In the genomic region with DNA sequence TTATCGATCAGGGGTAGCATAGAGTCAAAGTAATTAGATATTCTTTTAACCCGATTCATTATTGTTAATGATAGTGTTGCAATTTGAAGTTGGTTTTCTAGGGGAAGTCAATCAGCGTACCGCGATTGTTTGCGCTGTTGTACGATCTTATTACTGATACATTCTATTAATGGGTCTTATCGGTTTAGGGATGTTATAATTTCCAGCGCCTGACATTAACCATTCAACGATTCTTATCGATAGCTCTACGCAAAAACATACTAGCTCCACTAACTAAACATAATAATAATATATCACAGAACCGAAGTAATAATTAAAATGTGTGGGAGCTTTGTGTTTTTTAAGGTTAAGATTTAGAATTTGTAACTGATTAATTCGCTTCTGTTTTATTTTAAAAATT, we compare ENCODE assay signal across 4 fruit fly cellular contexts.
TF ChIP-seq lines count a peak whose summit lies in the region.

A gene (minus strand): TSS at position 175 of the 400 bp plus-strand sequence.

- TF ChIP-seq CTCF in whole organism, embryonic (GFP tag; optimal IDR thresholded peaks at IDR 0.05; lab: Kevin White, UChicago): no peak

TF ChIP-seq in whole organism, adult, 20 proteins besides CTCF, POLR2A, EP300 and RAD21:
- TF ChIP-seq CG7101 (tag; optimal IDR thresholded peaks at IDR 0.05; lab: Kevin White, UChicago) (peak; percentile 11), Crg-1 (GFP tag; optimal IDR thresholded peaks at IDR 0.05; lab: Kevin White, UChicago) (no peak), kay (GFP tag; lab: Kevin White, UChicago; ENCODE audit: borderline replicate concordance) (peak; percentile 16), tj (GFP tag; optimal IDR thresholded peaks at IDR 0.05; lab: Kevin White, UChicago) (no peak), CG33017 (tag; optimal IDR thresholded peaks at IDR 0.05; lab: Kevin White, UChicago) (no peak), bab1 (GFP tag; optimal IDR thresholded peaks at IDR 0.05; lab: Kevin White, UChicago) (peak; percentile 8), toe (GFP tag; optimal IDR thresholded peaks at IDR 0.05; lab: Kevin White, UChicago) (no peak), CG14711 (tag; optimal IDR thresholded peaks at IDR 0.05; lab: Kevin White, UChicago) (no peak), cnc (optimal IDR thresholded peaks at IDR 0.05; lab: Kevin White, UChicago) (no peak), CG11617 (GFP tag; optimal IDR thresholded peaks at IDR 0.05; lab: Kevin White, UChicago) (no peak), cic (GFP tag; optimal IDR thresholded peaks at IDR 0.05; lab: Kevin White, UChicago) (no peak), CG7045 (GFP tag; optimal IDR thresholded peaks at IDR 0.05; lab: Kevin White, UChicago) (no peak)

TF ChIP-seq in whole organism, embryonic, 481 proteins besides CTCF, POLR2A, EP300 and RAD21 (continues in another document):
- TF ChIP-seq stwl (tag; optimal IDR thresholded peaks at IDR 0.05; lab: Kevin White, UChicago): peak; percentile 29
- TF ChIP-seq pnt (GFP tag; optimal IDR thresholded peaks at IDR 0.05; lab: Kevin White, UChicago): no peak
- TF ChIP-seq CG11695 (GFP tag; IDR thresholded peaks at IDR 0.05; lab: Robert Waterston, UW): no peak
- TF ChIP-seq CG17568 (GFP tag; optimal IDR thresholded peaks at IDR 0.05; lab: Kevin White, UChicago): no peak
- no peak for TF ChIP-seq CG1832 (GFP tag; optimal IDR thresholded peaks at IDR 0.05; lab: Kevin White, UChicago)
- peak; percentile 10; the same call in 1 of the 2 replicates for TF ChIP-seq inv (GFP tag; IDR thresholded peaks at IDR 0.05; lab: Robert Waterston, UW; ENCODE audit: partially characterized antibody)
- TF ChIP-seq otp (GFP tag; IDR thresholded peaks at IDR 0.05; lab: Robert Waterston, UW): no peak
- no peak for TF ChIP-seq gfzf (GFP tag; optimal IDR thresholded peaks at IDR 0.05; lab: Kevin White, UChicago)
- TF ChIP-seq MBD-R2 (GFP tag; IDR thresholded peaks at IDR 0.05; lab: Robert Waterston, UW): no peak
- peak; percentile 57 for TF ChIP-seq Sry-δ (GFP tag; optimal IDR thresholded peaks at IDR 0.05; lab: Kevin White, UChicago)
- TF ChIP-seq pzg (GFP tag; optimal IDR thresholded peaks at IDR 0.05; lab: Kevin White, UChicago): peak; percentile 22
- no peak for TF ChIP-seq CG1602 (GFP tag; optimal IDR thresholded peaks at IDR 0.05; lab: Kevin White, UChicago)
- TF ChIP-seq ssp (GFP tag; IDR thresholded peaks at IDR 0.05; lab: Robert Waterston, UW): peak; percentile 60
- no peak for TF ChIP-seq slp2 (GFP tag; optimal IDR thresholded peaks at IDR 0.05; lab: Kevin White, UChicago)
- TF ChIP-seq sens (GFP tag; lab: Kevin White, UChicago): peak; percentile 23
- TF ChIP-seq CG18599 (GFP tag; optimal IDR thresholded peaks at IDR 0.05; lab: Kevin White, UChicago): no peak
- TF ChIP-seq CHES-1-like (GFP tag; optimal IDR thresholded peaks at IDR 0.05; lab: Kevin White, UChicago): no peak
- TF ChIP-seq Scr (GFP tag; IDR thresholded peaks at IDR 0.05; lab: Robert Waterston, UW; ENCODE audit: partially characterized antibody): peak; percentile 32
- TF ChIP-seq CG32532 (GFP tag; IDR thresholded peaks at IDR 0.05; lab: Robert Waterston, UW): no peak
- no peak for TF ChIP-seq CG13287 (GFP tag; IDR thresholded peaks at IDR 0.05; lab: Robert Waterston, UW; ENCODE audit: partially characterized antibody)
- TF ChIP-seq CG2116 (GFP tag; optimal IDR thresholded peaks at IDR 0.05; lab: Kevin White, UChicago): no peak
- peak; percentile 55 for TF ChIP-seq Dref (GFP tag; IDR thresholded peaks at IDR 0.05; lab: Robert Waterston, UW)
- no peak for TF ChIP-seq toy (GFP tag; IDR thresholded peaks at IDR 0.05; lab: Robert Waterston, UW)
- TF ChIP-seq pfk (GFP tag; optimal IDR thresholded peaks at IDR 0.05; lab: Kevin White, UChicago): no peak
- TF ChIP-seq CrebB (tag; optimal IDR thresholded peaks at IDR 0.05; lab: Kevin White, UChicago): no peak
- no peak for TF ChIP-seq trh (GFP tag; optimal IDR thresholded peaks at IDR 0.05; lab: Kevin White, UChicago)

TF ChIP-seq in whole organism, prepupa, 60 proteins besides CTCF, POLR2A, EP300 and RAD21:
- TF ChIP-seq Eip78C (GFP tag; lab: Kevin White, UChicago) (peak; percentile 61), cyc (GFP tag; optimal IDR thresholded peaks at IDR 0.05; lab: Kevin White, UChicago) (peak; percentile 5), CG15336 (GFP tag; IDR thresholded peaks at IDR 0.05; lab: Robert Waterston, UW) (no peak), svp (GFP tag; lab: Kevin White, UChicago) (no peak), esn (GFP tag; optimal IDR thresholded peaks at IDR 0.05; lab: Kevin White, UChicago) (peak; percentile 13)

TF ChIP-seq in whole organism, wandering third instar larva, 38 proteins besides CTCF, POLR2A, EP300 and RAD21:
- TF ChIP-seq Vsx2 (GFP tag; optimal IDR thresholded peaks at IDR 0.05; lab: Kevin White, UChicago; ENCODE audit: partially characterized antibody) (no peak), sv (GFP tag; optimal IDR thresholded peaks at IDR 0.05; lab: Kevin White, UChicago) (no peak), ey (GFP tag; optimal IDR thresholded peaks at IDR 0.05; lab: Kevin White, UChicago) (no peak), dmrt93B (GFP tag; optimal IDR thresholded peaks at IDR 0.05; lab: Kevin White, UChicago) (no peak), h (GFP tag; optimal IDR thresholded peaks at IDR 0.05; lab: Kevin White, UChicago) (no peak), tai (GFP tag; optimal IDR thresholded peaks at IDR 0.05; lab: Kevin White, UChicago) (peak; percentile 53), rgr (GFP tag; optimal IDR thresholded peaks at IDR 0.05; lab: Kevin White, UChicago) (peak; percentile 1), Dfd (GFP tag; optimal IDR thresholded peaks at IDR 0.05; lab: Kevin White, UChicago) (no peak), GATAd (GFP tag; optimal IDR thresholded peaks at IDR 0.05; lab: Kevin White, UChicago) (no peak), Rel (GFP tag; optimal IDR thresholded peaks at IDR 0.05; lab: Kevin White, UChicago) (no peak), Rel (tag; optimal IDR thresholded peaks at IDR 0.05; lab: Kevin White, UChicago) (peak; percentile 87), Mio (GFP tag; optimal IDR thresholded peaks at IDR 0.05; lab: Kevin White, UChicago) (no peak), HLH106 (tag; optimal IDR thresholded peaks at IDR 0.05; lab: Kevin White, UChicago) (no peak), N (GFP tag; optimal IDR thresholded peaks at IDR 0.05; lab: Kevin White, UChicago) (no peak), dl (GFP tag; optimal IDR thresholded peaks at IDR 0.05; lab: Kevin White, UChicago; ENCODE audit: insufficient read depth in 1 of 2, partially characterized antibody in 2 of 2) (no peak), usp (GFP tag; optimal IDR thresholded peaks at IDR 0.05; lab: Kevin White, UChicago) (no peak), brk (GFP tag; optimal IDR thresholded peaks at IDR 0.05; lab: Kevin White, UChicago) (peak; percentile 6), dsf (GFP tag; optimal IDR thresholded peaks at IDR 0.05; lab: Kevin White, UChicago; ENCODE audit: borderline replicate concordance) (no peak), Jra (GFP tag; optimal IDR thresholded peaks at IDR 0.05; lab: Kevin White, UChicago) (no peak), CG9705 (GFP tag; optimal IDR thresholded peaks at IDR 0.05; lab: Kevin White, UChicago) (no peak), CrebA (GFP tag; optimal IDR thresholded peaks at IDR 0.05; lab: Kevin White, UChicago; ENCODE audit: borderline replicate concordance) (no peak), lola (GFP tag; optimal IDR thresholded peaks at IDR 0.05; lab: Kevin White, UChicago) (no peak), Hnf4 (GFP tag; optimal IDR thresholded peaks at IDR 0.05; lab: Kevin White, UChicago) (peak; percentile 18), Sp1 (GFP tag; optimal IDR thresholded peaks at IDR 0.05; lab: Kevin White, UChicago) (no peak), foxo (GFP tag; optimal IDR thresholded peaks at IDR 0.05; lab: Kevin White, UChicago) (peak in 1 of 2 experiments; percentile 26), psq (GFP tag; optimal IDR thresholded peaks at IDR 0.05; lab: Kevin White, UChicago) (no peak), fru (GFP tag; optimal IDR thresholded peaks at IDR 0.05; lab: Kevin White, UChicago) (peak; percentile 5)
